Fruit fly (Drosophila melanogaster): ENCODE results near the gene CG32152.

CG32152 gene

DNA sequence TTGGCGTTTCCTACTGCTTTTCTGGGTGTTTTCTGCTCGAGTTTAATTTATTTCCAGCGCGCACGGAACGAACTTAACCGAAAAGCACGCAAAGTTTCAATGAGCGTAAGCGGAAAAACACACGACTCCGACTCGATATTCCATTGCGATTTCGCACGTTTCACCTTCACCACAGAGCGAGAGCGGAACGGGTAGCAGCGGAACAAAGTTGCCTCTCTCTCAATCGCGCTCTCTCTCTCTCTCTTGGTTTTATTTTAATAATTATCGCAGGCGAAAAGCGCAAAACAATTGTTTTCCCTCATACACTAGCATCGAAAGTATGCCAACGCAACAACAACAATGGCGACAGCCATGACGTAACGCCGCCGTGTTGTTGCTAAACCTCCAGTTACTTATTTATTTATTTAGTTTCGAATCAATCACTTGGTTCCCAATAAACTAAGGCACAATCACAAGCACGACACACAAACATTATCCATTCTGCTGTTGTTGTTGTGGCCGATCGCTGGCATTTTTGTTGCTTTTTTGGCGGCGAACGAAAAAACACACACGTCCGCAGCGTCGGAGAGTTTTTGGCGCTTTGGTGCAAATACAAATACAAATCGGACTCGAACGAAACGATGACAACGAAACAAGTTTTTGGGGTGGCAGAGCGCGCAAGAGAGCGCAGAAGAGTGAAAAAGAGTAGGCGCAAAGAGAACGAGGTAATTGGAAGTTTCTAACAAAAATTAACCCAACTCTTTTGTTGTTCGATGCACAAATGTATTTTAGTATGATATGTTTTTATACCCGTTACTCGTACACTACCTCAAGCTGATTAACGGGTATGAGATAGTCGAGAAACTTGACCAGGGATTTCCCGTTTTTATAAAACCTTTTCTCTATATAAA is 20.6 kb upstream of the CG32152 start, which contains the start of gene CG5151 (continued):
- TF ChIP-seq Sry-β (GFP tag; optimal IDR thresholded peaks at IDR 0.05) (no peak), MTF-1 (GFP tag; optimal IDR thresholded peaks at IDR 0.05; ENCODE audit: borderline replicate concordance) (peak; percentile 38), CG32772 (GFP tag; IDR thresholded peaks at IDR 0.05) (no peak), pnt (GFP tag; optimal IDR thresholded peaks at IDR 0.05) (no peak), Eip74EF (GFP tag; optimal IDR thresholded peaks at IDR 0.05) (no peak), Atf6 (GFP tag; IDR thresholded peaks at IDR 0.05) (0 out of 2 replicates have a peak, but pooled peaks have one; percentile 29), unpg (GFP tag; optimal IDR thresholded peaks at IDR 0.05) (no peak), repo (GFP tag; optimal IDR thresholded peaks at IDR 0.05) (no peak), ewg (GFP tag; optimal IDR thresholded peaks at IDR 0.05) (no peak), CG32532 (GFP tag; IDR thresholded peaks at IDR 0.05) (peak; percentile 60; the same call in 1 of the 2 replicates)

DNA sequence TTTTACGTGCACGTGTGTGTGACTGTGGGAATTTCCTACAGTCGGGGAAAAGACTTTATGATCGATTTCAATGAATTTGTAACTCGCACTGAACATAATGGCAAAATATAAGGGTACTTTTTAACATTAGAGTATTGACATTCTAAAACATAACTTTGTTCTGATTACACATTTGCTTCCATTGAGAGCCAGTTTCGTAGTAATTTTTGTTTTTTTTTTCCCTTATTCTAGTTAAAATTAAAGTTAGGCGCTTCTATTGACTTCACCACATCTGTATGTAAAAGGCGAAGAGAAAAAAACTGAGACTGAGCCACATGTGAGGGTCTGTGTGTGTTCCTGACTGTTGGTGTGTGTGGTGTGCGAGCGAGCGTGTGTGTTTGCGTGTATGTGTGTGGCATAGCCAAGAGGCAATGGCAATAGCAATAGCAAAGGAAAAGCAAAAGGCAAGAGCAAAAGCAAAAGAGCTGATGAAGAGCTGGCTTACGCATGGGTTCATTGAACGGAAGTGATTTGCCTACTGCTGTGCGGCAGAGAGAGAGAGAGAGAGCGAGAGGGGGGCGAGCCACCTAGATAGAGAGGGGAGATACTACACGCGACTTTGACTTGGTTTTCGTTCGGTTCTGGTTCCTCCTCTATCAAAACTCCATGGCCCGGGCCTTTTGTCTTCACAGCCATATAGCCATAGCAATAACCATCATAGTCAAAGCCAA is 18.2 kb upstream of the CG32152 start:
- TF ChIP-seq CG17359 (tag; optimal IDR thresholded peaks at IDR 0.05) (peak; percentile 70), CG7372 (GFP tag; IDR thresholded peaks at IDR 0.05) (no peak), sna (GFP tag; IDR thresholded peaks at IDR 0.05; ENCODE audit: partially characterized antibody) (no peak), kni (GFP tag; optimal IDR thresholded peaks at IDR 0.05) (peak; percentile 24), CG13123 (GFP tag; optimal IDR thresholded peaks at IDR 0.05) (no peak), eyg (GFP tag; optimal IDR thresholded peaks at IDR 0.05) (peak; percentile 62), BEAF-32 (GFP tag; optimal IDR thresholded peaks at IDR 0.05) (no peak), CG13296 (GFP tag; optimal IDR thresholded peaks at IDR 0.05) (peak; percentile 75), CG17186 (GFP tag; optimal IDR thresholded peaks at IDR 0.05) (no peak), stc (GFP tag; IDR thresholded peaks at IDR 0.05) (no peak; the same call in 1 of the 2 replicates), schlank (tag; optimal IDR thresholded peaks at IDR 0.05) (peak; percentile 11), chif (GFP tag; optimal IDR thresholded peaks at IDR 0.05) (peak; percentile 48 to 55), sr (GFP tag; IDR thresholded peaks at IDR 0.05) (no peak), CG8944 (GFP tag; optimal IDR thresholded peaks at IDR 0.05) (peak; percentile 33), CG15479 (GFP tag; optimal IDR thresholded peaks at IDR 0.05) (no peak), knrl (GFP tag; IDR thresholded peaks at IDR 0.05; ENCODE audit: partially characterized antibody) (no peak), D19B (GFP tag; optimal IDR thresholded peaks at IDR 0.05) (peak; percentile 62), CG3726 (GFP tag; IDR thresholded peaks at IDR 0.05) (no peak), CG18764 (GFP tag; optimal IDR thresholded peaks at IDR 0.05) (peak; percentile 24), nerfin-2 (GFP tag; IDR thresholded peaks at IDR 0.05; ENCODE audit: partially characterized antibody) (no peak), Camta (GFP tag; optimal IDR thresholded peaks at IDR 0.05) (peak; percentile 59), MBD-R2 (GFP tag; IDR thresholded peaks at IDR 0.05) (no peak; the same call in 1 of the 2 replicates), HLH4C (GFP tag; IDR thresholded peaks at IDR 0.05; ENCODE audit: partially characterized antibody) (no peak), CG11696 (GFP tag; IDR thresholded peaks at IDR 0.05) (peak; percentile 88), seq (GFP tag; IDR thresholded peaks at IDR 0.05) (peak; percentile 70), vnd (GFP tag; IDR thresholded peaks at IDR 0.05; ENCODE audit: partially characterized antibody) (0 out of 3 replicates have a peak, but pooled peaks have one; percentile 20), mam (GFP tag; optimal IDR thresholded peaks at IDR 0.05) (peak; percentile 85), exex (tag; optimal IDR thresholded peaks at IDR 0.05) (no peak), Oaz (GFP tag; IDR thresholded peaks at IDR 0.05) (no peak), tio (GFP tag; optimal IDR thresholded peaks at IDR 0.05) (peak; percentile 64), CG4820 (GFP tag; optimal IDR thresholded peaks at IDR 0.05) (peak; percentile 51), CG6272 (GFP tag; IDR thresholded peaks at IDR 0.05) (no peak), insv (GFP tag; optimal IDR thresholded peaks at IDR 0.05) (peak in 1 of 2 experiments; percentile 9), CG5953 (GFP tag; IDR thresholded peaks at IDR 0.05) (no peak), CG31441 (GFP tag; IDR thresholded peaks at IDR 0.05) (peak; percentile 77), da (GFP tag; optimal IDR thresholded peaks at IDR 0.05) (no peak)
